Worm (Caenorhabditis elegans) whole organism, L2 larva: ENCODE data around the gene F42A9.8.

Experiments
- ama-1 ChIP-seq: fragments of 150-350 bp; optimal IDR thresholded peaks from 2 replicates; lab custom pipeline; 2018; ENCODE audit warnings: inconsistent platforms
- crh-2 ChIP-seq: sonication (generic microtip); optimal IDR thresholded peaks from 2 replicates; lab custom pipeline; 2017; ENCODE audit warnings: missing biosample characterization, missing genetic modification characterization
- nhr-23 ChIP-seq: fragments of 150-350 bp; optimal IDR thresholded peaks from 2 replicates; lab custom pipeline; 2014; ENCODE audit warnings: missing biosample characterization, missing genetic modification reagents, missing genetic modification characterization
- nhr-25 ChIP-seq: fragments of 150-350 bp; sonication (generic microtip); optimal IDR thresholded peaks from 3 replicates; lab custom pipeline; 2014; ENCODE audit warnings: missing biosample characterization, missing genetic modification characterization

- no peak for TF ChIP-seq crh-2
- TF ChIP-seq ama-1 = no peak
- no peak for TF ChIP-seq nhr-23 (tag; lab: Kevin White, UChicago)
- TF ChIP-seq nhr-25 (tag; lab: Kevin White, UChicago) = no peak
Observed at ce11 chrIV:8626294-8626693, 7.7 kb upstream of the F42A9.8 start.
